Worm (Caenorhabditis elegans) whole organism, L4/young adult: ENCODE results near the gene fbxb-96.

ENCODE experiments used
- W03F9.2 ChIP-seq: fragments of 150-350 bp; optimal IDR thresholded peaks from 2 replicates; lab custom pipeline; 2014; ENCODE audit warnings: missing biosample characterization, missing genetic modification characterization
- dao-5 ChIP-seq: sonication (generic microtip); optimal IDR thresholded peaks from 2 replicates; lab custom pipeline; 2016; ENCODE audit warnings: missing genotype, missing genetic modification characterization, moderate library complexity, missing compliant biosample characterization
- him-1 ChIP-seq: sonication (generic microtip); optimal IDR thresholded peaks from 2 replicates; lab custom pipeline; 2016; ENCODE audit warnings: missing genotype, missing genetic modification reagents, missing genetic modification characterization, missing compliant biosample characterization

ce11 chrII:1882705-1883104, 32.5 kb upstream of the fbxb-96 start, which contains the start of gene math-5:
- no peak for TF ChIP-seq W03F9.2
- TF ChIP-seq dao-5 (tag; lab: Kevin White, UChicago): no peak
- no peak for TF ChIP-seq him-1
